Worm (Caenorhabditis elegans): ENCODE measurements around the gene atln-2.

DNA sequence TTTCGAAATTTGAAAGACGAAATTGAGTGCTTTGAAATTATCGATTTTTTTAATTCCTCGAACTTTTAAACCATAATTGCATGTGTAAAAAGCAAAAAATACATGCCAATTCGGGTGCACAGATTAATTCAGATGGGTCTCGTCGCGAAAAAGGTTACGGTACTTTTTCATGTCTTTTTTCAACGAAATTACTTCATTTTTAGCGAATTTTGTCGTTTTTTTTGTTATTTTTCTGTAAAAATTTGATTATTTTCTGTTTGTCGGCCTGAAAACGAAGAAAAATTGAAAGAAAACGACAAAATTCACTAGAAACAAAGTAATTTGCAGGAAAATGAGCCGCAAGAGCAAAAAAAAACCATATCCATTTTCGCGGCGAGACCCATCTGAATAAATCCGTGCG is 26.6 kb upstream of the atln-2 start:
- TF ChIP-seq dao-5 (tag; optimal IDR thresholded peaks at IDR 0.05) (no peak), him-1 (tag; optimal IDR thresholded peaks at IDR 0.05) (no peak)

Data from whole organism, L4/young adult.